Fruit fly (Drosophila melanogaster) whole organism, larva: ENCODE results near the gene Cpsf5.
A peak's percentile ranks its signal among the peaks of the same experiment; 100 is the strongest.

Source experiments
- noc ChIP-seq: fragments of 200-800 bp; sonication (Bioruptor generic); optimal IDR thresholded peaks from 3 replicates; lab custom pipeline; 2019; ENCODE audit warnings: missing biosample characterization, mild to moderate bottlenecking, missing genetic modification characterization, moderate library complexity

The Cpsf5 gene

DNA sequence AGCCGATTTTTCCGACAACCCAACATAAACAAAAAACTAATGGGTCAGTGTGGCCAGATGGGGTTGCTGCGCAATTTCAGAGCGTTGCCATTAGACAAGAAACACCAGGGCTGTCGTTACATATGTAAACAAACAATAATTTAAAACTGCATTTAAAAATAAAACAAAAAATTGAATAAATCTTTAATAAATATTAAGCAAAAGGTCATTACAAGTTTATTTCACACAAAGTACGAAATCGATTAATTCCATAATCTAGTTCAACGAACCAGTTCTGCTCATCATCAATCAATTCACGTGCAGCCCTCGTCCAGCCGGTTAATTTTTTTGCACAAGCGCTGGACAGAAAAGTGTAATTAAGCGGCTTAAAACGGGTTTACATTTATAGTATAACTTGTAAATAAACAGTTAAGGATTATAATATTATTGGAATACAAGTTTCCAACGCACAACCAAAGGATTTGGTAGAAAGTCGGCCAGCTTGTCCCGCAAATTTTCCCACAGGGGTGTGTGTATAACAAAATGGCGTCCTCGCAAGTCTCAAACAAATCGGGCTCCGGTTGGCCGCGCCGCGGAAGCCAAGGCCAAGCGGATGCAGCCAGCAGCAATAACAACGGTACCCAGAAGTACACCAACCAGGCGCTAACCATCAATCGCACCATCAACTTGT lies at the start of gene Cpsf5, which contains the start of gene CG4022:
Cpsf5 (plus strand) TSS at position 285 of the 670 bp plus-strand sequence.
CG4022 (minus strand) TSS at position 79 of the 670 bp plus-strand sequence.
- TF ChIP-seq noc (tag; lab: Kevin White, UChicago) = peak; percentile 82

DNA sequence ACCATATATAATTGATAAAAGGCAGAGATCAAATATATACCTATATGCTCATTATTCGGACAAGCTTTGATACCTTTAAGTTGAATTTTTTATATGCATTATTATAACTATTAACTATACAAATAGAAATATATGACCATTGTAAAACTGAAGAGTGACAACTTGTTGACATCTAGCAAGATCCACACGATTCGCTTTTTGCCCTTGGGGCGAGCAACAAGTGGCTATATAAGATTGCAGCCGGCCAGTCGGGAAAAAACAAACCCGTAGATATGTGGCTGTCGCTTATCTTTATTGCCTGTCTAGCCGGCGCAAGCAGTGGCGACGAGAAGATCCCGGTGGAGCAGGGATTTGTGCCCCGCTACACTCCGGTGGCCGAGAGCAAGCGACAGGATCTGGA lies 48.9 kb upstream of the Cpsf5 start, which contains the start of gene CG34456:
CG34456 (plus strand) TSS at position 215 of the 400 bp plus-strand sequence.
- TF ChIP-seq noc (tag; lab: Kevin White, UChicago) = peak; percentile 60

DNA sequence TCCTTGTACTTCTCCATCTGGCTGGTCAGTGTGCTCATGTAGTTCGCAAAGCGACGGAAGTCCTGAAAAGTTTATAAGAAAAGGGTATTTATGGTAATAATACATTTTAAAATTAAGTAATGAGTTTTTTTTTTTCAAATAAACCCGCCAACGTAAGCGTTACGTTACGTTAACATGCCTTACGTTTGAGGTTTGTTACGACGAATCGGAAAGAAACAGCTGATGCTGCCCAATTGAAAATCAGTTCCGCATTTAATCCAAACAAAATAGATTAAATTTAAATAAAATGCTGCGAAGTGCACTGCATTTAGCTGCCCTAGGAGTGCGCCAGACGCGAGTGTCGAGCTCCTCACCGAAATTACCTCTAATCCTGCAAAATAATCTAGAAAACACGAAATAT lies 46.7 kb upstream of the Cpsf5 start, which contains the start of gene mRRF1:
mRRF1 (plus strand) TSS at position 220 of the 400 bp plus-strand sequence.
- no peak for TF ChIP-seq noc (tag; lab: Kevin White, UChicago)

DNA sequence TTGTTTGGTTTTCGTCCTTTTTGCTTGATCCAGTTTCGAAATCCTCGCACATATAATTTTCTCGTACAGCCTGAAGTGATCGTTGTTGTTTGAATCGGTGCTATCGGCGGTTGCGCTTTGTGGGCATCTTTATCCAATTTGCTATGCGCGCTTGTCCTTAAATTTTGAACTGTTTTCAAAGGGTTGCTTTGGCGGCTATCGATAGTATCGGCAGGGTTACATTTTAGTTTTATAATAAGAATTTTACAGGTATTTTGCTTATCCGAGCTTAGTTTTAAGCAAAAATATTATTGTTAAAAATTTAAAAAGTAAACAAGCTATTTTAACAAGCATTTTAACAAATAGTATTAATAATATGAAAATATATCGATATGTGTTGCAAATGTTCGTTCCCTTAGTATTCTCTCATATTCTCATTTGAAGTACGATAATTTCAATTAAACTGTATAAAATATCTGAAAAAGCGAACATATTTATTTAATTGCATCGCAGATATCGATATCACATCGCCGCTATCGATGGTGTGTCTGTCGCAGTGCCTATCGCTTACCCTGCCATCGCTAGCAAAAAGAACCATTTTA lies 43.9 kb upstream of the Cpsf5 start, which contains the start of the genes Klp67A and CG4452:
Klp67A (minus strand) TSS at position 197 of the 581 bp plus-strand sequence.
CG4452 (plus strand) TSS at position 528 of the 581 bp plus-strand sequence.
- TF ChIP-seq noc (tag; lab: Kevin White, UChicago) = peak; percentile 13

DNA sequence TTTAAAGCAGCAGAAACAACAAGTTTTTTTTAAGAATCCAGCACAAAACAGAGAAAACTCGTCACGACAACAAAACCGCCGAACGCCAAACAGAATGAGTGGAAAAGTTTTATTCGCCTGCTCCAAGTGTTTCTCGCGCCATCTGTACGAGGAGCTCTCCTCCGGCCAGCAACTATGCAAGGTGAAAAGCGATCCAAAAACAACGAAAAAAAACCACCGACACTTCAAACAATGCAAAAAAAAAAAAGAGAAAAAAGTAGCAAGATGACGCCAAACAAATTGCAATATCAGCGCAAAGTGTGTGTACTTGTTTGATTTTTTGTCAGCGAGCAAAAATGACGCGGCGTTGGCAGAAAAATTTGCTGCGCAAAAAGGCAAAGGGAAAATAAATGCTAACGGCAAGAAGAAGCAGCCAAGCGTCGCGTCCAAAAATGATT lies 43.4 kb upstream of the Cpsf5 start:
- TF ChIP-seq noc (tag; lab: Kevin White, UChicago) = no peak

DNA sequence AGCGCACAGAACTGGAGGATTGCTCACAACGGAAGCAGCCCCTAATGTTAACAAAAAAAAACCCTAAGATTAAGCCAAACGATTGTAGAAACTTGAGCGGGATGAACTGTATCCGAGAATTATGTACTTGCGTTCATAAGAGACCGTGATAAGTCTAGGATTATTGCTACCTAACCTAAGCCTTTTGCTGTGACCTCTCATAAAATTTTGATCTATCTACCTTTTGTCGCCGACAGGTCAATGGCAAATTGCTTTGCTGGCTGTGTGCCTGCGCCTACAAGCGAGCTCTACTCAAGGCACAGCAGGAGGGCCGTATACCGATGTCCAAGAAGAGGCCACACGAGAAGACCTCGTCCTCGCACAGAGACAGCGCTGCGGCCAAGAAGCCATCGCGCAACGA lies 42.2 kb upstream of the Cpsf5 start:
- no peak for TF ChIP-seq noc (tag; lab: Kevin White, UChicago)

DNA sequence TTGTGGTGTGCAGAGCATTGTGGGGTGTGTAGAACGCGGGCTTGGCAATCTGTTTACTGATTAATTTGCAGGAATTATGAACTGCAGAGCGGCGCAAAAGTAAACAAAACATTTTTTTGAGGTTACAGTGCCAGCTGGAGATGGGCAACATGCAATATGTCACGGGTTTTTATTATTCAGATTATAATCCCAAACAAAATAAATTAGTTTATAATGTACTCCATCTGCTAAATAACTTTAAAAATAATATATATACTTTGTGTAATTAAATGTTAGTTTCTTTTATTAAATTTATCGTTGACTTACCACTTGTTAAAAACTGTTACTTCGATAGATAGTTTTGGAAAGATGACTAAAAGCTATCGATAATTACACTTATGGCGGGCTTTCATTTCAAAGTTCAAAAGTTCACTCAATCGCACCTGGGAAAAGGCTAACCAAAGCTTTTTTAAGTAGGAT lies 39.9 kb upstream of the Cpsf5 start, which contains the start of gene Fdx1:
Fdx1 (minus strand) TSS at position 332 of the 459 bp plus-strand sequence.
- TF ChIP-seq noc (tag; lab: Kevin White, UChicago) = peak; percentile 30

DNA sequence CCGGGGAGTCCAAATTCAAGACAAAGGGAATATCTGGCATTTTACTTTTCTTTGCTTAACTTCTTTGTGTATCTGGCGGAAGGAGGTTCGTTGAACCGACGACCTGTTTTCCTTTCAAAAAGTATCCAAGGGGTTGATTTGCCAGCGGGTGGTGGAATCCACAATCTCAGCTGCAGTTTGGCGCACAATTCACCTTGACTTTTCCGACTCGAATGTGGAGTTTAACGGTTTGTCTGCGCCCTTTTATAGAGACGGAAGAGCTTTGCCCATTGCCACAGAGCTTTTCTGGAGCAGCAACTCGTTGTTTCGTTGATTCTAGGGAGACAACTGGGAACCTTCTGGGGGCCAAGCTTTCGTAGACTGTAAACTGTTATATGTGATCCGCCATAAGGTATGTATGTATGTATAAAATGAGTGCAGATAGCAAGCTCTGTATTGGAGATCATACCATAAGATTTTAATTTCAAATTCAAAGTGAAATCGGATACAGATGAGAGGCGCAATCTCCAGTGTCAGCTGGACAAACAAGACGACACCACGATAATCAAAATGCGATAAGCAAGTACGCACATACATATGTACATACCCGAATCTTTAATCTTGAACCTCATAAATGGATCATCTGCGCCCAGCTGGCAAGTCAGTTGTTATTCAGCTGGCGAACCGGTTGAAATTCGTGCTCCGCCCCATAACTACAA lies 38.4 kb upstream of the Cpsf5 start, which contains the start of the genes Hsp67Bc, CG4456 and Hsp22:
Hsp67Bc (minus strand) TSS at position 220 of the 698 bp plus-strand sequence.
CG4456 (plus strand) TSS at position 445 of the 698 bp plus-strand sequence.
Hsp22 (plus strand) TSS at position 654 of the 698 bp plus-strand sequence.
- peak; percentile 5 for TF ChIP-seq noc (tag; lab: Kevin White, UChicago)

DNA sequence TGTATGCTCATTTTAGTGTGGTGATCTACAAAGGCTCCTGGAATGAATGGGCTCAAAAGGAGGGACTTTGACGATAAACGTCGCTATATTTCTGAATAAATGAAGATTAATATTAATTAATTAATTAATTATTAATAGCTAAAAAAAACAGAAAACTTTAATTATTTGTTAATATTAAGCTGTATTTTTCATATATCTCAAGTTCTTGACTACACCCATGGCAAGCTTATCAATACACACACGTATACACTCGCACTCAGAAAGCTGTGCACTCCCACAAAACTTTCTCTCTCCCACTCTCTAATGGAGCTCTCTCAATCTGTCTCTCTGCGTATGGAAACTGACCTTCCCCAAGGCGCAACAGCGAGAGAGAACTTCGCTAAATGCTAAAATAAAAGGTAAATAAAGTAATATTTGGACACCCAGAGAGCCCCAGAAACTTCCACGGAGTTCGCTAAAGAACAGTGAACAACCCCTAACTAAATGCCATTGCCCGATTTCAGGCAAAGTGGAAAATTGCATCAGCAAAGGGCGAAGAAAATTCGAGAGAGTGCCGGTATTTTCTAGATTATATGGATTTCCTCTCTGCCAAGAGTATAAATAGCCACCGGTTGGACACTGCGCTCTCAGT lies 37.3 kb upstream of the Cpsf5 start:
- TF ChIP-seq noc (tag; lab: Kevin White, UChicago) = peak; percentile 83

DNA sequence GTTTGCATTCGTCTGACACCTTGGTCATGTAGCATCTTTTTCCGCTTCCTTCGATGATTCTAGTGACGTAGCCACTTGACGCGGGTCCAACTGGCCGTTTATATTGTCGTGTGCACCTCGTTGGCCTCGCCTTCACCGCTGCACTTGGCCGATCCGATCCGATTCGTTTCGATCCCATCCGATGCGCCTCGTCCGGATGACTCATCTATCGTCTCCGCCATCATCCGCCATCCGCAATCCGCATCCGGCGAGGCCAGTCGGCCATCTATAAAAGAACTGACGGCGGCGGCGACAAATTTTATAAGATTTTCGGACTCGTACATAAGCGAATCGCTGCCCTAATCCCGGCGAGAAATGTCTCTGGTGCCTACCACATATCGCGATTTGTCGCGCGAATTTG lies 35.7 kb upstream of the Cpsf5 start, which contains the start of gene CG4461:
CG4461 (plus strand) TSS at position 301 of the 400 bp plus-strand sequence.
- no peak for TF ChIP-seq noc (tag; lab: Kevin White, UChicago)

DNA sequence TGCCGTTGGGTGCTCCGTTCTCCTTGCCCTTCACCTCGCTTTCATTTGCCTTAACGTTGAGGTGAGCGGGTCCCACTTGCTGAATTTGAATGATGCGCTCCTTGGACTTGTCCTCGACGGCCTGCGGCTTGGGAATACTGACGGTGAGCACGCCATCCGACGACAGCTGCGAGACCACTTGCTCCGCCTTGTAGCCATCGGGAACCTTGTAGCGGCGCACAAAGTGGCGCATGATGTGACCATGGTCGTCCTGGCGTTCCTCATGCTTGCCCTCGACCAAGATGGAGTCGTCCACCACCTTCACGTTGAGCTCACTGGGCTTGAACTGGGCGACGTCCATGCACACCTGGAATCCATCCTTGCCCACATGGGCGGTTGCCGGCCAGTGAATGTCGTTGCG lies 34.3 kb upstream of the Cpsf5 start:
- no peak for TF ChIP-seq noc (tag; lab: Kevin White, UChicago)

DNA sequence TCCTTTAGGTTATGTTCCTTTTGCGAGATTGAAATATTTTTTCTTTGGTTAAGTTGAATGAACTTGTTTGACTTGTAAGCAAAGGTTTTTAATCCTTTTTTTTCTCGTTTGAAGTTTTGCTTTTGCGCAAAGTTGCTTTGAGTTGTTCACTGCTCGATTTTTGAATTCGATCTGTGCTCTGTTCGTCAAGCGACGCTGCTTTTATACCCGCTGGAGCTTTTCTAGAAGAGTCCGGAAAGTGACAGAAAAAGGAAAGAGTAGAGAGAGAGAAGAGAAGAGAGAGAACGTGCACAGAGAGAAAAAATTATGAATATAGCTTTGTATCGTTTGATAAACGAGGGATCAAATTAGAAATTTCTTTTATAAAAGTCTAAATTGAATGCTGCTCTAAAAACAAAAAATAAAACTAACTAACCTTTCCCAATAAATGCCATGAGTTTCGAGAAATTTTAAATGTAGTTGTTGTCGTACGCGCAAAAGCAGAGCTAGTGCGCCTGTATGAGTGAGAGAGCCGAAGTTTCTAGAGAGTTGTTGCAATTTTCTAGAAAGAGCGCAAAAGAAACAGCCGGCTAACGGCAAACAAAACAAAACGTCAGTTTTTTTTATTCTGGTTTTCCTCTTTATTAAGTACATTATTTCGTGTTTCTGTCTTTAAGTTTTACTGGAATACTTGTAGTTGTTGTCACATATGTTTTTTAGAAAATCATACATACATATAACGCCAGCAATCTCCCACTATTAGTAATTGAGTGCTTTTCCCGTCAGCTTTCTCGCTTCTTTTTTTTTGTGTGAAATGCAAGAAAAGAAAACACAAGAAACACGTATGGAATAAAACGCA lies 33.4 kb upstream of the Cpsf5 start, which contains the start of gene Hsp26:
Hsp26 (minus strand) TSS at position 230 of the 838 bp plus-strand sequence.
- peak; percentile 88 for TF ChIP-seq noc (tag; lab: Kevin White, UChicago)

DNA sequence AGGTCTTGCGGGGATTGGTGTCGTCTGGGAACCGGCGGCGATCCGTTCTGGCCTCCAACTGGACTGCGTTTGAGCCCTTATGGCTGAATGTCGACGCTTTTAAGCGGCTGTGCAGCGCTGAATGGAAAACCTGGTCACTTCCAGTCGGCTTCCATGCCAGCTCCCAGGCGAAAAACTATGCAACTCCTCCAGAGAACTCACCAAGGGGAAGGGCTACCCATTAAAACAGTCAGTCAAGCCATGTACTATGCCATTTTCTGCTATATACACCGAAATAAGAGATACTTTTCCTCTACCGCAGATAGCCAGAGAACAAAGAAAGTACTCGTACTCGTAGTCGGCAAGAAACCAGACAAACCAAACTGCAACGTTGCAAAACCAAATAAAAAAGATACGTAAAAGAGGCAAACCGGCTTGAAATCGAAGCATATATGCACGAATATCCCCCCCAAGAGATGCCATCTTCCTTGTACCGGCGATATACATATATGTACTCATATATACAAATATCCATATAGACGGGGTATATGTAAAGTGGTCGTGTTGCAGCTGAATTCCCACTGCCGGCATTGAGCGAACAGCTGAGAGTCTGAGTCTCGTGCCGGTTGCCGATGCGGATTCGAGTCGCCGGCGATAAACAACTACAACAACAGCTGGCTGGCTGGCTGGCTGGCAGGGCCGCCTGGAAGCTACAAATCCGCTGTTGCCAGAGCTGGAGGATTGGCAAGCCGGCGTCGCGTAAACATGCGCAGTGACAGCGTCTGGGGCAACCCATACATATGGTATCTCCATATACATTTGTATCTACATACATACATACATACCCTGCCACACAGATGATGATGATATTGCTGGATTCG lies 31.1 kb upstream of the Cpsf5 start, which contains the start of gene Hsp67Ba:
Hsp67Ba (minus strand) TSS at position 51 of the 860 bp plus-strand sequence.
- no peak for TF ChIP-seq noc (tag; lab: Kevin White, UChicago)
